Worm (Caenorhabditis elegans): Measurements from ENCODE around the gene W05B10.4.

ce11 chrV:12706511-12706910 is 38.5 kb downstream of the W05B10.4 start:
- TF ChIP-seq W03F9.2 (tag; optimal IDR thresholded peaks at IDR 0.05) (no peak), dao-5 (tag; optimal IDR thresholded peaks at IDR 0.05) (no peak), him-1 (tag; optimal IDR thresholded peaks at IDR 0.05) (no peak)
